Fruit fly (Drosophila melanogaster): ENCODE results near the gene CG31869.

CG31869 gene

dm6 chr2L:10751879-10752620 is 48.9 kb downstream of the CG31869 start (continued):
- TF ChIP-seq chif (GFP tag; optimal IDR thresholded peaks at IDR 0.05) (peak; percentile 88 to 93), sens-2 (GFP tag; IDR thresholded peaks at IDR 0.05) (peak; percentile 58; the same call in 1 of the 2 replicates), CG7357 (GFP tag; IDR thresholded peaks at IDR 0.05) (peak; percentile 48; the same call in 2 of the 3 replicates), CG43689 (GFP tag; IDR thresholded peaks at IDR 0.05) (0 out of 2 replicates have a peak, but pooled peaks have one; percentile 36), CG17612 (GFP tag; IDR thresholded peaks at IDR 0.05) (peak; percentile 81), slp2 (GFP tag; optimal IDR thresholded peaks at IDR 0.05) (peak; percentile 50), disco-r (GFP tag; optimal IDR thresholded peaks at IDR 0.05) (peak; percentile 80), fd3F (GFP tag; optimal IDR thresholded peaks at IDR 0.05) (peak; percentile 86), Usf (GFP tag; optimal IDR thresholded peaks at IDR 0.05) (peak; percentile 78), CG10654 (GFP tag; optimal IDR thresholded peaks at IDR 0.05) (peak; percentile 92), dati (GFP tag; IDR thresholded peaks at IDR 0.05) (peak; percentile 84), Hr3 (GFP tag; optimal IDR thresholded peaks at IDR 0.05) (peak; percentile 65), Sry-β (GFP tag; optimal IDR thresholded peaks at IDR 0.05) (peak; percentile 72), Mad (GFP tag; optimal IDR thresholded peaks at IDR 0.05) (peak; percentile 78), Eip74EF (GFP tag; optimal IDR thresholded peaks at IDR 0.05) (peak in 1 of 2 experiments; percentile 37), CG10267 (tag; optimal IDR thresholded peaks at IDR 0.05) (peak; percentile 64), gsb-n (tag; optimal IDR thresholded peaks at IDR 0.05) (peak; percentile 97), CG13624 (GFP tag; optimal IDR thresholded peaks at IDR 0.05) (peak; percentile 53), tup (GFP tag; optimal IDR thresholded peaks at IDR 0.05) (peak; percentile 86), CG1602 (GFP tag; optimal IDR thresholded peaks at IDR 0.05) (peak; percentile 88), esg (GFP tag; conservative IDR thresholded peaks at IDR 0.05) (no peak), H15 (GFP tag; IDR thresholded peaks at IDR 0.05) (peak; percentile 81), cg (GFP tag; optimal IDR thresholded peaks at IDR 0.05) (peak; percentile 45), lov (optimal IDR thresholded peaks at IDR 0.05) (no peak), lov (GFP tag; IDR thresholded peaks at IDR 0.05) (peak; percentile 96), CG12391 (tag; optimal IDR thresholded peaks at IDR 0.05) (peak; percentile 70), E2f2 (GFP tag; IDR thresholded peaks at IDR 0.05) (peak; percentile 62; the same call in 1 of the 2 replicates), pnt (GFP tag; optimal IDR thresholded peaks at IDR 0.05) (peak; percentile 84), CG32532 (GFP tag; IDR thresholded peaks at IDR 0.05) (peak; percentile 19; the same call in 1 of the 2 replicates), CG13287 (GFP tag; IDR thresholded peaks at IDR 0.05; ENCODE audit: partially characterized antibody) (no peak), btn (GFP tag; optimal IDR thresholded peaks at IDR 0.05) (peak; percentile 90), chn (GFP tag; optimal IDR thresholded peaks at IDR 0.05) (no peak), CG34224 (GFP tag; IDR thresholded peaks at IDR 0.05; ENCODE audit: partially characterized antibody) (no peak), CG34376 (GFP tag; optimal IDR thresholded peaks at IDR 0.05) (peak; percentile 3), Bteb2 (GFP tag; optimal IDR thresholded peaks at IDR 0.05) (peak; percentile 53), CG6175 (GFP tag; IDR thresholded peaks at IDR 0.05) (peak; percentile 55; the same call in 1 of the 3 replicates), dimm (GFP tag; IDR thresholded peaks at IDR 0.05) (peak; percentile 47; the same call in 1 of the 2 replicates), CG16813 (GFP tag; IDR thresholded peaks at IDR 0.05; ENCODE audit: partially characterized antibody) (no peak), gem (tag; optimal IDR thresholded peaks at IDR 0.05) (peak; percentile 90), Pdp1 (GFP tag; optimal IDR thresholded peaks at IDR 0.05) (peak; percentile 75 to 89), Elba2 (GFP tag; optimal IDR thresholded peaks at IDR 0.05) (no peak), Jarid2 (GFP tag; optimal IDR thresholded peaks at IDR 0.05) (peak; percentile 76), HmgD (GFP tag; optimal IDR thresholded peaks at IDR 0.05) (peak; percentile 88), CG33557 (GFP tag; optimal IDR thresholded peaks at IDR 0.05) (peak; percentile 99), nerfin-1 (tag; optimal IDR thresholded peaks at IDR 0.05) (peak; percentile 91), az2 (GFP tag; optimal IDR thresholded peaks at IDR 0.05) (peak; percentile 49), nom (GFP tag; optimal IDR thresholded peaks at IDR 0.05) (no peak), CG10147 (GFP tag; optimal IDR thresholded peaks at IDR 0.05) (peak; percentile 47)
